Worm (Caenorhabditis elegans) whole organism, mixed stage, embryonic: ENCODE results near the gene Y49E10.29.

Experiments
- bed-3 ChIP-seq: fragments of 200-800 bp; sonication (Bioruptor generic); optimal IDR thresholded peaks from 3 replicates; lab custom pipeline; 2018; ENCODE audit warnings: mild to moderate bottlenecking, missing genetic modification characterization, moderate library complexity, missing compliant biosample characterization
- blmp-1 ChIP-seq: fragments of 150-350 bp; optimal IDR thresholded peaks from 2 replicates; lab custom pipeline; 2014; ENCODE audit warnings: missing biosample characterization, missing genetic modification characterization
- ceh-39 ChIP-seq: fragments of 150-350 bp; optimal IDR thresholded peaks from 2 replicates; lab custom pipeline; 2014; ENCODE audit warnings: missing biosample characterization, missing genetic modification characterization
- ceh-83 ChIP-seq: fragments of 200-800 bp; sonication (Bioruptor generic); optimal IDR thresholded peaks from 2 replicates; lab custom pipeline; 2018; ENCODE audit warnings: mild to moderate bottlenecking, missing genetic modification characterization, missing compliant biosample characterization
- ces-1 ChIP-seq: fragments of 150-350 bp; optimal IDR thresholded peaks from 2 replicates; lab custom pipeline; 2014; ENCODE audit warnings: missing biosample characterization, missing genetic modification reagents, missing genetic modification characterization
- cnd-1 ChIP-seq: fragments of 200-800 bp; sonication (Bioruptor generic); optimal IDR thresholded peaks from 2 replicates; lab custom pipeline; 2018; ENCODE audit warnings: mild to moderate bottlenecking, missing genetic modification characterization, missing compliant biosample characterization
- drap-1 ChIP-seq: fragments of 200-800 bp; sonication (Bioruptor generic); optimal IDR thresholded peaks from 3 replicates; lab custom pipeline; 2018; ENCODE audit warnings: mild to moderate bottlenecking, missing genetic modification characterization, missing compliant biosample characterization
- elt-3 ChIP-seq: fragments of 150-350 bp; optimal IDR thresholded peaks from 2 replicates; lab custom pipeline; 2014; ENCODE audit warnings: missing biosample characterization, missing genetic modification characterization
- flh-1 ChIP-seq: fragments of 200-800 bp; sonication (Bioruptor generic); optimal IDR thresholded peaks from 2 replicates; lab custom pipeline; 2018; ENCODE audit warnings: mild to moderate bottlenecking, missing genetic modification characterization, moderate library complexity, missing compliant biosample characterization
- ham-2 ChIP-seq: fragments of 200-800 bp; sonication (Bioruptor generic); optimal IDR thresholded peaks from 2 replicates; lab custom pipeline; 2018; ENCODE audit warnings: mild to moderate bottlenecking, missing genetic modification characterization, missing compliant biosample characterization
- hlh-1 ChIP-seq: fragments of 150-350 bp; optimal IDR thresholded peaks from 2 replicates; lab custom pipeline; 2014; ENCODE audit warnings: missing biosample characterization, missing genetic modification reagents, missing genetic modification characterization
- lin-13 ChIP-seq: fragments of 150-350 bp; optimal IDR thresholded peaks from 2 replicates; lab custom pipeline; 2014; ENCODE audit warnings: missing biosample characterization, missing genetic modification characterization
- lin-32 ChIP-seq: fragments of 200-800 bp; sonication (Bioruptor generic); optimal IDR thresholded peaks from 2 replicates; lab custom pipeline; 2018; ENCODE audit warnings: mild to moderate bottlenecking, missing genetic modification characterization, missing compliant biosample characterization
- lsy-2 ChIP-seq: fragments of 150-350 bp; optimal IDR thresholded peaks from 2 replicates; lab custom pipeline; 2014; ENCODE audit warnings: missing biosample characterization, missing genetic modification characterization
- mab-5 ChIP-seq: fragments of 150-350 bp; optimal IDR thresholded peaks from 2 replicates; lab custom pipeline; 2014; ENCODE audit warnings: missing biosample characterization, missing genetic modification characterization
- mep-1 ChIP-seq: fragments of 150-350 bp; optimal IDR thresholded peaks from 2 replicates; lab custom pipeline; 2017; ENCODE audit warnings: missing biosample characterization, missing genetic modification reagents, missing genetic modification characterization, inconsistent platforms
- mls-2 ChIP-seq: sonication (generic microtip); optimal IDR thresholded peaks from 2 replicates; lab custom pipeline; 2016; ENCODE audit warnings: mild to moderate bottlenecking, missing genetic modification characterization, moderate library complexity, missing compliant biosample characterization
- nhr-12 ChIP-seq: fragments of 150-350 bp; optimal IDR thresholded peaks from 2 replicates; lab custom pipeline; 2014; ENCODE audit warnings: missing biosample characterization, missing genetic modification characterization
- nhr-237 ChIP-seq: fragments of 150-350 bp; optimal IDR thresholded peaks from 2 replicates; lab custom pipeline; 2014; ENCODE audit warnings: missing biosample characterization, missing genetic modification characterization
- nhr-76 ChIP-seq: sonication (generic microtip); optimal IDR thresholded peaks from 2 replicates; lab custom pipeline; 2017; ENCODE audit warnings: missing biosample characterization, missing genetic modification characterization
- pha-4 ChIP-seq: fragments of 150-350 bp; optimal IDR thresholded peaks from 2 replicates; lab custom pipeline; 2018; ENCODE audit warnings: missing biosample characterization, missing genetic modification reagents, missing genetic modification characterization
- sem-2 ChIP-seq: fragments of 200-800 bp; sonication (Bioruptor generic); optimal IDR thresholded peaks from 2 replicates; lab custom pipeline; 2018; ENCODE audit warnings: mild to moderate bottlenecking, missing genetic modification characterization, missing compliant biosample characterization
- sptf-1 ChIP-seq: sonication (generic microtip); optimal IDR thresholded peaks from 2 replicates; lab custom pipeline; 2017; ENCODE audit warnings: mild to moderate bottlenecking, missing genetic modification characterization, moderate library complexity, missing compliant biosample characterization
- tbx-8 ChIP-seq: fragments of 200-800 bp; sonication (Bioruptor generic); optimal IDR thresholded peaks from 2 replicates; lab custom pipeline; 2018; ENCODE audit warnings: mild to moderate bottlenecking, missing genetic modification characterization, moderate library complexity, missing compliant biosample characterization
- unc-120 ChIP-seq: sonication (generic microtip); optimal IDR thresholded peaks from 2 replicates; lab custom pipeline; 2017; ENCODE audit warnings: missing genetic modification characterization, missing compliant biosample characterization; ENCODE audit not compliant: poor library complexity, severe bottlenecking
- unc-39 ChIP-seq: fragments of 150-350 bp; optimal IDR thresholded peaks from 2 replicates; lab custom pipeline; 2014; ENCODE audit warnings: missing biosample characterization, missing genetic modification characterization
- unc-62 ChIP-seq: fragments of 150-350 bp; optimal IDR thresholded peaks from 2 replicates; lab custom pipeline; 2014; ENCODE audit warnings: missing biosample characterization, missing genetic modification reagents, missing genetic modification characterization
- zip-8 ChIP-seq: fragments of 150-350 bp; optimal IDR thresholded peaks from 2 replicates; lab custom pipeline; 2014; ENCODE audit warnings: missing biosample characterization, missing genetic modification characterization

Gene Y49E10.29

ce11 chrIII:12496449-12496848 lies 27.5 kb downstream of the Y49E10.29 start, which contains the start of gene herd-1:
Gene herd-1 (plus strand): TSS chrIII:12496538.
- TF ChIP-seq ces-1 (no peak), mab-5 (tag; lab: Kevin White, UChicago) (no peak), blmp-1 (tag; lab: Kevin White, UChicago) (no peak), nhr-76 (tag; lab: Kevin White, UChicago) (no peak), tbx-8 (GFP tag; lab: Kevin White, UChicago) (no peak), pha-4 (tag; lab: Kevin White, UChicago) (no peak), zip-8 (tag; lab: Kevin White, UChicago) (no peak)

ce11 chrIII:12499245-12499644 lies 30.3 kb downstream of the Y49E10.29 start, which contains the start of gene sql-1:
Gene sql-1 (plus strand): TSS chrIII:12499557.
- TF ChIP-seq ces-1: peak; percentile 12
- no peak for TF ChIP-seq lsy-2 (tag; lab: Kevin White, UChicago)
- no peak for TF ChIP-seq cnd-1

- TF ChIP-seq sptf-1 (no peak), hlh-1 (tag; lab: Kevin White, UChicago) (no peak), ceh-39 (no peak), unc-62 (no peak), bed-3 (GFP tag; lab: Kevin White, UChicago) (no peak), mls-2 (no peak), ces-1 (no peak), sem-2 (GFP tag; lab: Kevin White, UChicago) (no peak), lsy-2 (tag; lab: Kevin White, UChicago) (no peak), blmp-1 (tag; lab: Kevin White, UChicago) (no peak), unc-39 (tag; lab: Kevin White, UChicago) (no peak), lin-32 (GFP tag; lab: Kevin White, UChicago) (no peak), zip-8 (tag; lab: Kevin White, UChicago) (no peak), flh-1 (GFP tag; lab: Kevin White, UChicago) (no peak), unc-120 (no peak)
Observed at ce11 chrIII:12510505-12510904, 41.5 kb downstream of the Y49E10.29 start.

ce11 chrIII:12517674-12518073 lies 48.7 kb downstream of the Y49E10.29 start:
- TF ChIP-seq nhr-237 (tag; lab: Kevin White, UChicago) (no peak), drap-1 (GFP tag; lab: Kevin White, UChicago) (no peak), nhr-12 (no peak), flh-1 (GFP tag; lab: Kevin White, UChicago) (no peak), ham-2 (GFP tag; lab: Kevin White, UChicago) (no peak), lin-13 (tag; lab: Kevin White, UChicago) (no peak), unc-62 (no peak), elt-3 (tag; lab: Kevin White, UChicago) (no peak), bed-3 (GFP tag; lab: Kevin White, UChicago) (no peak), blmp-1 (tag; lab: Kevin White, UChicago) (no peak), sem-2 (GFP tag; lab: Kevin White, UChicago) (no peak), mep-1 (tag; lab: Kevin White, UChicago) (no peak), mab-5 (tag; lab: Kevin White, UChicago) (no peak), ces-1 (no peak), ceh-83 (GFP tag; lab: Kevin White, UChicago) (no peak), cnd-1 (no peak)
